Worm (Caenorhabditis elegans): ENCODE data around the gene nphp-2.

nphp-2 gene

ce11 chrV:1920105-1920504 lies 24.5 kb downstream of the nphp-2 start, which contains the start of gene Y32G9A.12:
Y32G9A.12 (minus strand) TSS chrV:1920205.
- TF ChIP-seq mxl-3 (GFP tag; optimal IDR thresholded peaks at IDR 0.05) (no peak), ceh-44 (GFP tag; IDR thresholded peaks at IDR 0.05) (no peak), spr-3 (GFP tag; optimal IDR thresholded peaks at IDR 0.05) (no peak), tag-97 (GFP tag; IDR thresholded peaks at IDR 0.05) (no peak), nhr-102 (tag; optimal IDR thresholded peaks at IDR 0.05) (no peak), vab-7 (GFP tag; IDR thresholded peaks at IDR 0.05) (no peak), ztf-7 (tag; optimal IDR thresholded peaks at IDR 0.05) (no peak), Y5F2A.4 (GFP tag; optimal IDR thresholded peaks at IDR 0.05) (no peak), mes-2 (tag; optimal IDR thresholded peaks at IDR 0.05; ENCODE audit: poor library complexity, severe bottlenecking) (no peak), lin-39 (tag; optimal IDR thresholded peaks at IDR 0.05) (no peak), ZK337.2 (GFP tag; IDR thresholded peaks at IDR 0.05) (no peak), Y105C5A.15 (GFP tag; IDR thresholded peaks at IDR 0.05) (no peak)

- TF ChIP-seq nhr-111 (GFP tag; optimal IDR thresholded peaks at IDR 0.05) = no peak
- no peak for TF ChIP-seq madf-9 (GFP tag; conservative IDR thresholded peaks at IDR 0.05)
- no peak for TF ChIP-seq skn-1 (tag; optimal IDR thresholded peaks at IDR 0.05)
- TF ChIP-seq F10B5.3 (tag; optimal IDR thresholded peaks at IDR 0.05) = no peak
- TF ChIP-seq fos-1 (tag; optimal IDR thresholded peaks at IDR 0.05) = no peak
- no peak for TF ChIP-seq mdl-1 (tag; optimal IDR thresholded peaks at IDR 0.05)
- TF ChIP-seq F44E2.7 (GFP tag; IDR thresholded peaks at IDR 0.05) = no peak
- TF ChIP-seq set-16 (GFP tag; IDR thresholded peaks at IDR 0.05) = no peak
- no peak for TF ChIP-seq dmd-6 (GFP tag; IDR thresholded peaks at IDR 0.05)
- no peak for TF ChIP-seq ctbp-1 (GFP tag; IDR thresholded peaks at IDR 0.05)
- TF ChIP-seq mxl-3 (GFP tag; optimal IDR thresholded peaks at IDR 0.05) = no peak
- no peak for TF ChIP-seq daf-16 (GFP tag; optimal IDR thresholded peaks at IDR 0.05)
- TF ChIP-seq daf-16 (tag; optimal IDR thresholded peaks at IDR 0.05) = no peak
- no peak for TF ChIP-seq ceh-82 (tag; optimal IDR thresholded peaks at IDR 0.05)
- TF ChIP-seq nhr-48 (tag; optimal IDR thresholded peaks at IDR 0.05) = no peak
- no peak for TF ChIP-seq tra-1 (GFP tag; IDR thresholded peaks at IDR 0.05)
- no peak for TF ChIP-seq T20F7.1 (GFP tag; optimal IDR thresholded peaks at IDR 0.05)
- no peak for TF ChIP-seq mdt-29 (GFP tag; IDR thresholded peaks at IDR 0.05)
- no peak for TF ChIP-seq ama-1 (optimal IDR thresholded peaks at IDR 0.05)
Observed at ce11 chrV:1921321-1921720, 25.7 kb downstream of the nphp-2 start, which contains the start of gene gst-37. gst-37 (plus strand) TSS chrV:1921621.

- TF ChIP-seq unc-39 (tag; optimal IDR thresholded peaks at IDR 0.05) = no peak
Observed at ce11 chrV:1925487-1925886, 29.9 kb downstream of the nphp-2 start, which contains the start of gene T06A1.1. T06A1.1 (minus strand) TSS chrV:1925587.

- TF ChIP-seq rbr-2 (tag; optimal IDR thresholded peaks at IDR 0.05) (no peak), aha-1 (tag) (no peak), lin-13 (GFP tag; optimal IDR thresholded peaks at IDR 0.05) (no peak), arid-1 (GFP tag; conservative IDR thresholded peaks at IDR 0.05) (no peak), lin-38 (GFP tag; IDR thresholded peaks at IDR 0.05) (no peak), nhr-111 (GFP tag; optimal IDR thresholded peaks at IDR 0.05) (no peak), mdt-29 (GFP tag; IDR thresholded peaks at IDR 0.05) (no peak), ztf-11 (tag; optimal IDR thresholded peaks at IDR 0.05) (no peak), zip-11 (GFP tag; IDR thresholded peaks at IDR 0.05) (no peak), pha-4 (GFP tag; IDR thresholded peaks at IDR 0.05) (no peak), pha-4 (tag; optimal IDR thresholded peaks at IDR 0.05) (no peak), egl-43 (GFP tag; IDR thresholded peaks at IDR 0.05) (no peak), mep-1 (tag; optimal IDR thresholded peaks at IDR 0.05) (no peak), php-3 (GFP tag; IDR thresholded peaks at IDR 0.05) (no peak), F44E2.7 (GFP tag; IDR thresholded peaks at IDR 0.05) (no peak), lim-7 (GFP tag; IDR thresholded peaks at IDR 0.05) (no peak), nhr-48 (tag; optimal IDR thresholded peaks at IDR 0.05) (no peak), tra-1 (GFP tag; IDR thresholded peaks at IDR 0.05) (no peak), Y75B8A.6 (GFP tag; IDR thresholded peaks at IDR 0.05) (no peak), pqm-1 (tag; optimal IDR thresholded peaks at IDR 0.05) (peak; percentile 90), ceh-28 (tag; optimal IDR thresholded peaks at IDR 0.05) (no peak), ZK546.5 (tag; optimal IDR thresholded peaks at IDR 0.05) (no peak), F49E8.2 (tag; optimal IDR thresholded peaks at IDR 0.05; ENCODE audit: borderline replicate concordance) (no peak)
Observed at ce11 chrV:1927015-1927414, 31.4 kb downstream of the nphp-2 start, which contains the start of gene T06A1.5. T06A1.5 (plus strand) TSS chrV:1927223.
